Fruit fly (Drosophila melanogaster) whole organism, embryonic: Measurements from ENCODE around the gene CG42685.

Source experiments
- ATbp ChIP-seq: fragments of 200-800 bp; sonication (Bioruptor generic); optimal IDR thresholded peaks from 2 replicates; lab custom pipeline; 2017; ENCODE audit warnings: missing biosample characterization, mild to moderate bottlenecking, missing genetic modification characterization, missing genetic modification reagents
- Bgb ChIP-seq: fragments of 200-800 bp; sonication (Bioruptor generic); IDR thresholded peaks from 2 replicates; pipeline ENCODE4 v1.3.6; 2022; ENCODE audit warnings: missing biosample characterization, missing genetic modification characterization; ENCODE audit not compliant: partially characterized antibody
- Blimp-1 ChIP-seq: fragments of 200-800 bp; sonication (Bioruptor generic); optimal IDR thresholded peaks from 3 replicates; lab custom pipeline; 2018; ENCODE audit warnings: missing biosample characterization, missing genetic modification characterization, mild to moderate bottlenecking, moderate library complexity, missing genetic modification reagents
- CG1024 ChIP-seq: fragments of 200-800 bp; sonication (Bioruptor generic); IDR thresholded peaks from 2 replicates; pipeline ENCODE4 v1.3.6; 2022; ENCODE audit warnings: missing biosample characterization, missing genetic modification characterization
- CG12744 ChIP-seq: fragments of 200-800 bp; sonication (Bioruptor generic); optimal IDR thresholded peaks from 2 replicates; lab custom pipeline; 2016; ENCODE audit warnings: missing biosample characterization, missing genetic modification characterization
- CG12942 ChIP-seq: fragments of 200-800 bp; sonication (Bioruptor generic); optimal IDR thresholded peaks from 3 replicates; lab custom pipeline; 2016; ENCODE audit warnings: missing biosample characterization, missing genetic modification characterization
- CG13894 ChIP-seq: fragments of 200-800 bp; sonication (Bioruptor generic); optimal IDR thresholded peaks from 3 replicates; lab custom pipeline; 2018; ENCODE audit warnings: missing biosample characterization, mild to moderate bottlenecking, missing genetic modification characterization, moderate library complexity
- CG17361 ChIP-seq: fragments of 200-800 bp; sonication (Bioruptor generic); IDR thresholded peaks from 3 replicates; pipeline ENCODE4 v1.3.6; 2022; ENCODE audit warnings: missing biosample characterization, missing genetic modification characterization
- CG17568 ChIP-seq: fragments of 200-800 bp; sonication (Bioruptor generic); optimal IDR thresholded peaks from 2 replicates; lab custom pipeline; 2018; ENCODE audit warnings: missing biosample characterization, mild to moderate bottlenecking, missing genetic modification characterization, moderate library complexity
- CG18011 ChIP-seq: fragments of 200-800 bp; sonication (Bioruptor generic); optimal IDR thresholded peaks from 2 replicates; lab custom pipeline; 2017; ENCODE audit warnings: missing biosample characterization, missing genetic modification characterization, mild to moderate bottlenecking, moderate library complexity, missing genotype
- CG3065 ChIP-seq: fragments of 200-800 bp; sonication (Bioruptor generic); optimal IDR thresholded peaks from 2 replicates; lab custom pipeline; 2016; ENCODE audit warnings: missing biosample characterization, missing genetic modification characterization
- CG32767 ChIP-seq: fragments of 200-800 bp; sonication (Bioruptor generic); IDR thresholded peaks from 2 replicates; pipeline ENCODE4 v1.3.6; 2022; ENCODE audit warnings: missing biosample characterization, missing genetic modification characterization
- CG43689 ChIP-seq: fragments of 200-800 bp; sonication (Bioruptor generic); IDR thresholded peaks from 2 replicates; pipeline ENCODE4 v1.3.6; 2022; ENCODE audit warnings: missing biosample characterization, missing genetic modification characterization
- CG4404 ChIP-seq: fragments of 200-800 bp; sonication (Bioruptor generic); IDR thresholded peaks from 2 replicates; pipeline ENCODE4 v1.3.6; 2022; ENCODE audit warnings: missing biosample characterization, missing genetic modification characterization
- CG4730 ChIP-seq: fragments of 200-800 bp; sonication (Bioruptor generic); IDR thresholded peaks from 2 replicates; pipeline ENCODE4 v1.3.6; 2022; ENCODE audit warnings: missing biosample characterization, missing genetic modification characterization
- CG5953 ChIP-seq: fragments of 200-800 bp; sonication (Bioruptor generic); IDR thresholded peaks from 2 replicates; pipeline ENCODE4 v1.3.6; 2022; ENCODE audit warnings: missing biosample characterization, missing genetic modification characterization
- CG6791 ChIP-seq: fragments of 200-800 bp; sonication (Bioruptor generic); IDR thresholded peaks from 3 replicates; pipeline ENCODE4 v1.3.6; 2022; ENCODE audit warnings: missing biosample characterization, missing genetic modification characterization; ENCODE audit not compliant: partially characterized antibody
- CG6813 ChIP-seq: fragments of 200-800 bp; sonication (Bioruptor generic); optimal IDR thresholded peaks from 2 replicates; lab custom pipeline; 2017; ENCODE audit warnings: missing biosample characterization, missing genetic modification characterization, mild to moderate bottlenecking, moderate library complexity, missing genetic modification reagents
- CG7963 ChIP-seq: fragments of 200-800 bp; sonication (Bioruptor generic); IDR thresholded peaks from 3 replicates; pipeline ENCODE4 v1.3.6; 2022; ENCODE audit warnings: missing biosample characterization, missing genetic modification characterization; ENCODE audit not compliant: partially characterized antibody
- CG8290 ChIP-seq, 3 experiments: fragments of 200-800 bp; sonication (Bioruptor generic); optimal IDR thresholded peaks; 2 replicates each; lab custom pipeline; 2016 to 2019; ENCODE audit warnings: missing biosample characterization in 3 of 3, missing genetic modification characterization in 3 of 3, mild to moderate bottlenecking in 2 of 3, moderate library complexity in 1 of 3
- CG9609 ChIP-seq: fragments of 200-800 bp; sonication (Bioruptor generic); optimal IDR thresholded peaks from 3 replicates; lab custom pipeline; 2016; ENCODE audit warnings: missing biosample characterization, missing genetic modification characterization
- CG9797 ChIP-seq: fragments of 200-800 bp; sonication (Bioruptor generic); optimal IDR thresholded peaks from 3 replicates; lab custom pipeline; 2018; ENCODE audit warnings: missing biosample characterization, mild to moderate bottlenecking, missing genetic modification characterization
- CkIIα-i1 ChIP-seq: fragments of 200-800 bp; sonication (Bioruptor generic); IDR thresholded peaks from 2 replicates; pipeline ENCODE4 v1.3.6; 2022; ENCODE audit warnings: missing biosample characterization, missing genetic modification characterization
- MBD-R2 ChIP-seq: fragments of 200-800 bp; sonication (Bioruptor generic); IDR thresholded peaks from 2 replicates; pipeline ENCODE4 v1.3.6; 2022; ENCODE audit warnings: missing biosample characterization, missing genetic modification characterization
- Pdp1 ChIP-seq, 2 experiments: fragments of 200-800 bp; sonication (Bioruptor generic); optimal IDR thresholded peaks; 3 replicates each; lab custom pipeline; 2016; ENCODE audit warnings: missing biosample characterization in 2 of 2, missing genetic modification characterization in 2 of 2, mild to moderate bottlenecking in 1 of 2, moderate library complexity in 1 of 2
- Ptx1 ChIP-seq: fragments of 200-800 bp; sonication (Bioruptor generic); IDR thresholded peaks from 2 replicates; pipeline ENCODE4 v1.3.6; 2022; ENCODE audit warnings: missing biosample characterization, missing genetic modification characterization
- Rfx ChIP-seq: fragments of 200-800 bp; sonication (Bioruptor generic); IDR thresholded peaks from 2 replicates; pipeline ENCODE4 v1.3.6; 2022; ENCODE audit warnings: missing biosample characterization, missing genetic modification characterization
- Rx ChIP-seq: fragments of 200-800 bp; sonication (Bioruptor generic); IDR thresholded peaks from 2 replicates; pipeline ENCODE4 v1.3.6; 2022; ENCODE audit warnings: missing biosample characterization, missing genetic modification characterization
- ac ChIP-seq: fragments of 200-800 bp; sonication (Bioruptor generic); optimal IDR thresholded peaks from 3 replicates; lab custom pipeline; 2017; ENCODE audit warnings: missing biosample characterization, mild to moderate bottlenecking, missing genetic modification characterization
- bsh ChIP-seq, 2 experiments: fragments of 200-800 bp; sonication (Bioruptor generic); optimal IDR thresholded peaks; 2 replicates each; lab custom pipeline; 2017 to 2018; ENCODE audit warnings: mild to moderate bottlenecking in 2 of 2, missing biosample characterization in 2 of 2, missing genetic modification characterization in 2 of 2, moderate library complexity in 1 of 2
- cato ChIP-seq: fragments of 200-800 bp; sonication (Bioruptor generic); optimal IDR thresholded peaks from 2 replicates; lab custom pipeline; 2016; ENCODE audit warnings: missing biosample characterization, missing genetic modification characterization, borderline replicate concordance
- corto ChIP-seq: fragments of 200-800 bp; sonication (Bioruptor generic); optimal IDR thresholded peaks from 2 replicates; lab custom pipeline; 2016; ENCODE audit warnings: missing biosample characterization, mild to moderate bottlenecking, missing genetic modification characterization, moderate library complexity
- dimm ChIP-seq: fragments of 200-800 bp; sonication (Bioruptor generic); IDR thresholded peaks from 2 replicates; pipeline ENCODE4 v1.3.6; 2022; ENCODE audit warnings: missing biosample characterization, missing genetic modification characterization
- ftz-f1 ChIP-seq: fragments of 200-800 bp; sonication (Bioruptor generic); optimal IDR thresholded peaks from 2 replicates; lab custom pipeline; 2016; ENCODE audit warnings: missing biosample characterization, missing genetic modification characterization
- fu2 ChIP-seq: fragments of 200-800 bp; sonication (Bioruptor generic); optimal IDR thresholded peaks from 2 replicates; lab custom pipeline; 2016; ENCODE audit warnings: missing biosample characterization, missing genetic modification characterization
- gfzf ChIP-seq: fragments of 200-800 bp; sonication (Bioruptor generic); optimal IDR thresholded peaks from 2 replicates; lab custom pipeline; 2016; ENCODE audit warnings: missing biosample characterization, mild to moderate bottlenecking, missing genetic modification characterization, moderate library complexity
- grn ChIP-seq: fragments of 200-800 bp; sonication (Bioruptor generic); optimal IDR thresholded peaks from 3 replicates; lab custom pipeline; 2017; ENCODE audit warnings: missing biosample characterization, missing genetic modification characterization
- her ChIP-seq: fragments of 200-800 bp; sonication (Bioruptor generic); optimal IDR thresholded peaks from 2 replicates; lab custom pipeline; 2016; ENCODE audit warnings: missing biosample characterization, missing genetic modification characterization
- insv ChIP-seq, 2 experiments: fragments of 200-800 bp; sonication (Bioruptor generic); optimal IDR thresholded peaks; 3 replicates each; lab custom pipeline; 2016 to 2018; ENCODE audit warnings: missing biosample characterization in 2 of 2, missing genetic modification characterization in 2 of 2
- jing ChIP-seq: fragments of 200-800 bp; sonication (Bioruptor generic); optimal IDR thresholded peaks from 2 replicates; lab custom pipeline; 2018; ENCODE audit warnings: missing biosample characterization, mild to moderate bottlenecking, missing genetic modification characterization
- maf-S ChIP-seq: fragments of 200-800 bp; sonication (Bioruptor generic); optimal IDR thresholded peaks from 2 replicates; lab custom pipeline; 2016; ENCODE audit warnings: missing biosample characterization, missing genetic modification characterization
- nau ChIP-seq: fragments of 200-800 bp; sonication (Bioruptor generic); optimal IDR thresholded peaks from 3 replicates; lab custom pipeline; 2017; ENCODE audit warnings: missing biosample characterization, mild to moderate bottlenecking, missing genetic modification characterization, missing genetic modification reagents
- otp ChIP-seq: fragments of 200-800 bp; sonication (Bioruptor generic); IDR thresholded peaks from 3 replicates; pipeline ENCODE4, ENCODE4 v1.3.6; 2022; ENCODE audit warnings: missing biosample characterization, missing genetic modification characterization
- pb ChIP-seq: fragments of 200-800 bp; sonication (Bioruptor generic); optimal IDR thresholded peaks from 3 replicates; lab custom pipeline; 2016; ENCODE audit warnings: missing biosample characterization, missing genetic modification characterization
- schlank ChIP-seq: fragments of 200-800 bp; sonication (Bioruptor generic); optimal IDR thresholded peaks from 2 replicates; lab custom pipeline; 2018; ENCODE audit warnings: missing biosample characterization, mild to moderate bottlenecking, missing genetic modification characterization
- sisA ChIP-seq: fragments of 200-800 bp; sonication (Bioruptor generic); IDR thresholded peaks from 2 replicates; pipeline ENCODE4 v1.3.6; 2022; ENCODE audit warnings: missing biosample characterization, missing genetic modification characterization
- ssp ChIP-seq: fragments of 200-800 bp; sonication (Bioruptor generic); IDR thresholded peaks from 2 replicates; pipeline ENCODE4 v1.3.6; 2022; ENCODE audit warnings: missing biosample characterization, missing genetic modification characterization
- stwl ChIP-seq: fragments of 200-800 bp; sonication (Bioruptor generic); optimal IDR thresholded peaks from 3 replicates; lab custom pipeline; 2018; ENCODE audit warnings: missing biosample characterization, mild to moderate bottlenecking, missing genetic modification characterization, moderate library complexity
- twi ChIP-seq: fragments of 200-800 bp; optimal IDR thresholded peaks from 2 replicates; lab custom pipeline; 2019; ENCODE audit warnings: missing biosample characterization, mild to moderate bottlenecking, missing genetic modification characterization, moderate library complexity
- unpg ChIP-seq: fragments of 200-800 bp; sonication (Bioruptor generic); optimal IDR thresholded peaks from 3 replicates; lab custom pipeline; 2018; ENCODE audit warnings: missing biosample characterization, mild to moderate bottlenecking, missing genetic modification characterization, moderate library complexity

Gene CG42685

dm6 chr2L:14706194-14706593 is 23.8 kb downstream of the CG42685 start (continued):
- TF ChIP-seq unpg (GFP tag; lab: Kevin White, UChicago) (peak; percentile 31), maf-S (GFP tag; lab: Kevin White, UChicago) (peak; percentile 68), jing (GFP tag; lab: Kevin White, UChicago) (no peak), CG9609 (GFP tag; lab: Kevin White, UChicago) (peak; percentile 51), CG32767 (no peak), CG18011 (GFP tag; lab: Kevin White, UChicago) (no peak), CG7963 (GFP tag; lab: Robert Waterston, UW) (no peak), MBD-R2 (GFP tag; lab: Robert Waterston, UW) (peak; percentile 50; the same call in 1 of the 2 replicates), Pdp1 (GFP tag; optimal IDR thresholded peaks at IDR 0.05; lab: Kevin White, UChicago) (peak; percentile 72 to 84), stwl (tag; lab: Kevin White, UChicago) (peak; percentile 93), CG4404 (GFP tag; lab: Robert Waterston, UW) (peak; percentile 35), Bgb (GFP tag; lab: Robert Waterston, UW) (peak; percentile 52; the same call in 1 of the 2 replicates), Rx (GFP tag; lab: Robert Waterston, UW) (peak; percentile 65), ATbp (GFP tag; lab: Kevin White, UChicago) (no peak), bsh (GFP tag; optimal IDR thresholded peaks at IDR 0.05; lab: Kevin White, UChicago) (peak in 1 of 2 experiments; percentile 30), otp (peak; percentile 78; the same call in 2 of the 3 replicates), insv (GFP tag; optimal IDR thresholded peaks at IDR 0.05; lab: Kevin White, UChicago) (peak in 1 of 2 experiments; percentile 38), pb (GFP tag; lab: Kevin White, UChicago) (peak; percentile 74), CG12942 (GFP tag; lab: Kevin White, UChicago) (peak; percentile 37), ssp (GFP tag; lab: Robert Waterston, UW) (peak; percentile 64), twi (tag; lab: Kevin White, UChicago) (peak; percentile 48), gfzf (GFP tag; lab: Kevin White, UChicago) (peak; percentile 22), CG5953 (peak; percentile 57), dimm (GFP tag; lab: Robert Waterston, UW) (peak; percentile 29; the same call in 1 of the 2 replicates), cato (no peak), nau (GFP tag; lab: Kevin White, UChicago) (peak; percentile 59), sisA (peak; percentile 77), CG43689 (GFP tag; lab: Robert Waterston, UW) (no peak), ftz-f1 (peak; percentile 77), CG3065 (GFP tag; lab: Kevin White, UChicago) (peak; percentile 36), CG1024 (GFP tag; lab: Robert Waterston, UW) (peak; percentile 64), CG12744 (GFP tag; lab: Kevin White, UChicago) (peak; percentile 85), CG9797 (GFP tag; lab: Kevin White, UChicago) (no peak), CG6813 (GFP tag; lab: Kevin White, UChicago) (peak; percentile 45), CkIIα-i1 (no peak), corto (GFP tag; lab: Kevin White, UChicago) (no peak), ac (GFP tag; lab: Kevin White, UChicago) (no peak), CG17361 (peak; percentile 67; the same call in 2 of the 3 replicates), CG4730 (GFP tag; lab: Robert Waterston, UW) (peak; percentile 44), CG8290 (GFP tag; optimal IDR thresholded peaks at IDR 0.05; lab: Kevin White, UChicago) (peak; percentile 79), CG8290 (tag; optimal IDR thresholded peaks at IDR 0.05; lab: Kevin White, UChicago) (peak; percentile 58 to 71), schlank (tag; lab: Kevin White, UChicago) (no peak), grn (GFP tag; lab: Kevin White, UChicago) (peak; percentile 13), her (peak; percentile 76), CG17568 (GFP tag; lab: Kevin White, UChicago) (no peak), CG13894 (tag; lab: Kevin White, UChicago) (no peak), Ptx1 (GFP tag; lab: Robert Waterston, UW) (peak; percentile 84), Rfx (GFP tag; lab: Robert Waterston, UW) (peak; percentile 87), fu2 (peak; percentile 22), Blimp-1 (peak; percentile 67), CG6791 (GFP tag; lab: Robert Waterston, UW) (peak; percentile 72; the same call in 2 of the 3 replicates)
